Fruit fly (Drosophila melanogaster) whole organism, embryonic: ENCODE measurements around the gene CG6583.

ENCODE experiments used
- CG10147 ChIP-seq: fragments of 200-800 bp; sonication (Bioruptor generic); optimal IDR thresholded peaks from 2 replicates; lab custom pipeline; 2019; ENCODE audit warnings: missing biosample characterization, mild to moderate bottlenecking, missing genetic modification characterization, moderate library complexity
- CG10543 ChIP-seq: fragments of 200-800 bp; sonication (Bioruptor generic); optimal IDR thresholded peaks from 3 replicates; lab custom pipeline; 2017; ENCODE audit warnings: missing biosample characterization, mild to moderate bottlenecking, missing genetic modification characterization, moderate library complexity
- onecut ChIP-seq: fragments of 200-800 bp; sonication (Bioruptor generic); IDR thresholded peaks from 2 replicates; pipeline ENCODE4 v1.3.6; 2022; ENCODE audit warnings: missing biosample characterization, missing genetic modification characterization

dm6 chr2L:12170250-12170649 lies 2.1 kb downstream of the CG6583 start, which contains the start of gene CG17217:
- TF ChIP-seq CG10543 (GFP tag; lab: Kevin White, UChicago) (no peak), onecut (no peak), CG10147 (GFP tag; lab: Kevin White, UChicago) (no peak)
